Worm (Caenorhabditis elegans) whole organism, early embryonic: Measurements from ENCODE around the gene D1046.2.
A peak's percentile ranks its signal among the peaks of the same experiment; 100 is the strongest.

Experiments used
- B0310.2 ChIP-seq: sonication (generic microtip); optimal IDR thresholded peaks from 2 replicates; lab custom pipeline; 2016; ENCODE audit warnings: mild to moderate bottlenecking, missing genetic modification characterization, missing compliant biosample characterization
- F13C5.2 ChIP-seq: sonication (generic microtip); optimal IDR thresholded peaks from 2 replicates; lab custom pipeline; 2017; ENCODE audit warnings: mild to moderate bottlenecking, missing genetic modification characterization, inconsistent platforms, missing compliant biosample characterization
- aly-1 ChIP-seq: sonication (generic microtip); optimal IDR thresholded peaks from 2 replicates; lab custom pipeline; 2016; ENCODE audit warnings: missing genetic modification characterization, missing compliant biosample characterization
- ama-1 ChIP-seq: fragments of 150-350 bp; optimal IDR thresholded peaks from 2 replicates; lab custom pipeline; 2014
- ceh-13 ChIP-seq: fragments of 200-800 bp; sonication (Bioruptor generic); optimal IDR thresholded peaks from 2 replicates; lab custom pipeline; 2018; ENCODE audit warnings: mild to moderate bottlenecking, missing genetic modification characterization, missing compliant biosample characterization
- ceh-36 ChIP-seq: sonication (generic microtip); optimal IDR thresholded peaks from 2 replicates; lab custom pipeline; 2016; ENCODE audit warnings: missing genetic modification characterization, inconsistent platforms, missing compliant biosample characterization
- ets-7 ChIP-seq: sonication (generic microtip); optimal IDR thresholded peaks from 2 replicates; lab custom pipeline; 2016; ENCODE audit warnings: missing genotype, missing genetic modification characterization, missing compliant biosample characterization
- flt-1 ChIP-seq: fragments of 200-800 bp; sonication (Bioruptor generic); IDR thresholded peaks from 2 replicates; pipeline ENCODE4 v1.3.6; 2022; ENCODE audit warnings: missing genetic modification characterization, missing compliant biosample characterization
- hmbx-1 ChIP-seq: sonication (generic microtip); optimal IDR thresholded peaks from 2 replicates; lab custom pipeline; 2016; ENCODE audit warnings: mild to moderate bottlenecking, missing genetic modification characterization, missing compliant biosample characterization
- hmg-4 ChIP-seq: fragments of 200-800 bp; sonication (Bioruptor generic); optimal IDR thresholded peaks from 2 replicates; lab custom pipeline; 2018; ENCODE audit warnings: mild to moderate bottlenecking, missing genetic modification characterization, missing compliant biosample characterization
- hnd-1 ChIP-seq: sonication (generic microtip); optimal IDR thresholded peaks from 2 replicates; lab custom pipeline; 2016; ENCODE audit warnings: missing genetic modification characterization, missing compliant biosample characterization
- pes-1 ChIP-seq: fragments of 200-800 bp; sonication (Bioruptor generic); IDR thresholded peaks from 2 replicates; pipeline ENCODE4 v1.3.6; 2022; ENCODE audit warnings: missing genetic modification reagents, missing genetic modification characterization, missing compliant biosample characterization
- scrt-1 ChIP-seq: fragments of 200-800 bp; sonication (Bioruptor generic); IDR thresholded peaks from 2 replicates; pipeline ENCODE4 v1.3.6; 2022; ENCODE audit warnings: missing genetic modification characterization, missing compliant biosample characterization
- sea-1 ChIP-seq: fragments of 200-800 bp; sonication (Bioruptor generic); conservative IDR thresholded peaks from 2 replicates; pipeline ENCODE4 v1.3.6; 2022; ENCODE audit warnings: missing genetic modification characterization, missing compliant biosample characterization
- tbx-11 ChIP-seq: fragments of 200-800 bp; sonication (Bioruptor generic); IDR thresholded peaks from 2 replicates; pipeline ENCODE4 v1.3.6; 2022; ENCODE audit warnings: missing genetic modification characterization, missing compliant biosample characterization
- tbx-37 ChIP-seq: fragments of 200-800 bp; sonication (Bioruptor generic); conservative IDR thresholded peaks from 2 replicates; pipeline ENCODE4 v1.3.6; 2022; ENCODE audit warnings: missing genetic modification reagents, missing genetic modification characterization, missing compliant biosample characterization
- tra-4 ChIP-seq: sonication (generic microtip); optimal IDR thresholded peaks from 2 replicates; lab custom pipeline; 2017; ENCODE audit warnings: missing genetic modification characterization, missing compliant biosample characterization

D1046.2 gene

DNA sequence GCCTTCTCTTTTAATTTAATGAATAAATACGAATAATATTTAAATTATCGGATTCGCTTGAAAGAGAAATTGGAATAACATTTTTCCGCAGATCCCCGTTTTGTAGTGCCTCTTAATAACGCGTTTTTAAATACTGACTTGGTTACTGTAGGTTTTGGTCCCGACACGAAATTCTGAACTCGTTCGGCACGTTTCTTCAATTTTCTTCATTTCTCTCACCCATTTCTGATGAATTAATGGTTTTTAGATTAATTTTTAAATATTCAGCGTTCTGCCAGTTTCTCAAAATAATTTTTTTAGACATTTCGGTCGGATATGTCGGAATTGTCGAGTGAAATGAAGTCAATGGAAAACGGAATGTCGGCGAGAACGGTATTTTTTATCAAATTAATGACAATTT is 24.5 kb downstream of the D1046.2 start, which contains the start of gene C27B7.5:
Gene C27B7.5 (plus strand): TSS at position 301 of the 400 bp plus-strand sequence.
- TF ChIP-seq tbx-11 (no peak), hmg-4 (no peak), F13C5.2 (tag; lab: Kevin White, UChicago) (no peak), hmbx-1 (tag; lab: Kevin White, UChicago) (no peak), ets-7 (no peak), tra-4 (no peak), sea-1 (GFP tag; lab: Robert Waterston, UW) (no peak), pes-1 (GFP tag; lab: Robert Waterston, UW) (no peak), tbx-37 (GFP tag; lab: Robert Waterston, UW) (no peak), ceh-13 (GFP tag; lab: Kevin White, UChicago) (no peak), scrt-1 (GFP tag; lab: Robert Waterston, UW) (no peak), aly-1 (tag; lab: Kevin White, UChicago) (no peak), ceh-36 (tag; lab: Kevin White, UChicago) (no peak), hnd-1 (tag; lab: Kevin White, UChicago) (no peak), flt-1 (GFP tag; lab: Robert Waterston, UW) (no peak), ama-1 (lab: Kevin White, UChicago) (no peak)

DNA sequence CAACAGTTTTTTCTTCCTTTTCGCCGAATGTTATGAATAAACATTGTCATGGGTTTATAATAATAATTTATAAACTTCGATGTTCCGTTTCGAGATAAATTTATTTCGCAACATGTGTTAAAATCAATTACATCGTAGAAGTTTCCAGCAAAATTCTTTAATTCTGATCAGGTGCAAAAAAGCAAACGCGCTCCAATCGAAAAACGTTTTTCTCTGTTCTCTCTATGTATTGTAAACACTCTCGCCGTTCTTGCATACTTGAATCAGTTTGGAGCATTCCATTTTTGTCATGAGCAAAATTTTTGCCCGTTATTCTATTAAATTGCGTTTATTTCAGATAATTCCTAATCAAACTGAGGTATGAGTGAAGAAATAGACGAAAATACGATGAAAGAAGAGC is 32.1 kb downstream of the D1046.2 start, which contains the start of gene rad-54.L2:
Gene rad-54.L2 (plus strand): TSS at position 332 of the 400 bp plus-strand sequence.
- no peak for TF ChIP-seq hnd-1 (tag; lab: Kevin White, UChicago)
- peak; percentile 7 for TF ChIP-seq F13C5.2 (tag; lab: Kevin White, UChicago)

DNA sequence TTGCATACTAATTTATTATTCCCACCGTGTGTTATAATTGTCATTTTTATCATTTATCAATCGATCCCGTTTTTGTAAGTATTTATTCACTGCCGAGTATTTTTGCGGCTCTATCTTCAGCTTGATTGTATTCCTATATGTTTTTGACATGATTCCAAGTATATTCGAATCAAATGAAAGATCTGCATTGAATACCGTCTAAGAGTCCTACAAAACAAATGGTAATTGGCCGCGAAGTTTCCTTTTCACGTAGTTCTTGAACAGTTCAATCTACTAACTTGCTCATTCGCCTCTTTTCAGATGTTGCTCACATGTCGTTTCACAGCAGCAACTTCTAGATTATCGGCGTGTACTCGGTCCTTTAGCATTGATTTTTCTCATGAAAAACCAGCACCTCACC is 33.3 kb downstream of the D1046.2 start, which contains the start of gene C27B7.2:
Gene C27B7.2 (plus strand): TSS at position 301 of the 400 bp plus-strand sequence.
- TF ChIP-seq B0310.2 (tag; lab: Kevin White, UChicago) (no peak), ama-1 (lab: Kevin White, UChicago) (no peak), F13C5.2 (tag; lab: Kevin White, UChicago) (no peak), sea-1 (GFP tag; lab: Robert Waterston, UW) (no peak), ets-7 (no peak), ceh-36 (tag; lab: Kevin White, UChicago) (no peak), tra-4 (no peak), aly-1 (tag; lab: Kevin White, UChicago) (no peak), scrt-1 (GFP tag; lab: Robert Waterston, UW) (no peak), hmg-4 (no peak), ceh-13 (GFP tag; lab: Kevin White, UChicago) (no peak), hmbx-1 (tag; lab: Kevin White, UChicago) (no peak), tbx-37 (GFP tag; lab: Robert Waterston, UW) (no peak), hnd-1 (tag; lab: Kevin White, UChicago) (no peak), pes-1 (GFP tag; lab: Robert Waterston, UW) (no peak), tbx-11 (no peak)

DNA sequence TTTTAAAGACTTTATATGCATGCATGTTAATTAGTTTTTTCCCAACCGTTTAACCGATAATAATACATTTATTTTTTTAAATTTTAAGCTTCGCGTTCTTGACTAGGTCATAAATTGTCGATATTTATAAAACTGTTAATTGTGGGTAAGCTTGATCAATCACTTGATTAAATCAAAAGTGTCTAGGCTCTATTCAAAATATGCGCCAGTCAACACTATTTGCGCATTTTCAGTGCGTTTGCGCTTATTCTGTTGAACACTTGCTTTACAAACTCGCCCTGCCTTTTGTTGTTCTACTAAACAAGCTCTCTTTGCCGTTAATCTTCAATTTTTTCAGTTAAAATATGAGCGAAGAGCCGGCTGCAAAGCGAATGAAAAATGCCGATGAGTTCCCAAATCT is 34.7 kb downstream of the D1046.2 start, which contains the start of gene spr-2:
Gene spr-2 (plus strand): TSS at position 332 of the 400 bp plus-strand sequence.
- no peak for TF ChIP-seq pes-1 (GFP tag; lab: Robert Waterston, UW)
- TF ChIP-seq flt-1 (GFP tag; lab: Robert Waterston, UW), result no peak
- TF ChIP-seq F13C5.2 (tag; lab: Kevin White, UChicago), result no peak
- TF ChIP-seq ets-7, result no peak
- no peak for TF ChIP-seq aly-1 (tag; lab: Kevin White, UChicago)
- no peak for TF ChIP-seq ceh-36 (tag; lab: Kevin White, UChicago)
- TF ChIP-seq tra-4, result no peak
- no peak for TF ChIP-seq sea-1 (GFP tag; lab: Robert Waterston, UW)
- no peak for TF ChIP-seq scrt-1 (GFP tag; lab: Robert Waterston, UW)
- TF ChIP-seq B0310.2 (tag; lab: Kevin White, UChicago), result no peak
- no peak for TF ChIP-seq tbx-37 (GFP tag; lab: Robert Waterston, UW)
- TF ChIP-seq hnd-1 (tag; lab: Kevin White, UChicago), result no peak
- TF ChIP-seq ceh-13 (GFP tag; lab: Kevin White, UChicago), result no peak

DNA sequence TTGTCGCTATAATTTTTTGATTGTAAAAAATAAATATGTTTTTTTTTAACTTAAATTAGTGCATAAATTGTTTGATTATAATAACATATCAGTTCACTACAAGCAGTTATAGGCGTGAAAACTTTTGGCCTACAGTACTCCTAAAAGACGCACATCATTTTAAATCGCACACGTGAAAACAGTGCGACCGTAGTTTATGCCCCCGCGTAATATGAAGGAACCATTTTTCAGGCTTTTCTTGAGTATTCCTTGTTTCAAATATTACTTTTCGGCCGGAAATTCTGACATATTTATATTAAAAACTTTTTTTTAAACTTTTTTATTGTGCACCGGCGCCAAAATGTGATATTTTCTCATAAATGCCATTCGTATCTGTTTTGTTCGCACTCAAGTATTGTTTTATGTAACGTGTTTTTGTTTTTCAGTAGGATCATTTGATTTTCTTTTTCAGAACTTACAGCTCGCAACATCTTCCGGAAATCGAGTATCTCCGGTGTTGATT is 37.3 kb downstream of the D1046.2 start, which contains the start of gene oma-1:
Gene oma-1 (plus strand): TSS at position 452 of the 502 bp plus-strand sequence.
- TF ChIP-seq pes-1 (GFP tag; lab: Robert Waterston, UW) (no peak), flt-1 (GFP tag; lab: Robert Waterston, UW) (no peak), hmbx-1 (tag; lab: Kevin White, UChicago) (no peak), ceh-36 (tag; lab: Kevin White, UChicago) (no peak), ceh-13 (GFP tag; lab: Kevin White, UChicago) (no peak)

DNA sequence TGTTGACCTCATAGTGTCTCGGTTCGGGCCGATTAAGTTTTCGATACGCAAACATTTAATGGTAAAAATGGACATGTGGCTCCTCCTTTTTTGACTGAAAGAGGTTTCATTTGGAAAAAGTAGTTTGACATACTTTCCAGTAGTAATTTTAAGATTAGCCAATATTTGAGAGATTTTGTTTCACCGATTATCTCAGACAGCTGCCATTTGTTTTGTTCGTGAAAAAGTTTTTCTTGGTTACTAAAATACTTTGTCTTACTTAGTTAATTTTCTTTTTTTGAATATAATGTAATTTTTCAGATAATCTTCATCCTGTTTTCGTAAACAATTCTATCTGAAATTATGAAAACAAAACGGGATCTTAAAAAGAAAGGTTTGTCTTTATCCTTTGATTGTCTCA is 39.6 kb downstream of the D1046.2 start, which contains the start of gene C09G9.5:
Gene C09G9.5 (plus strand): TSS at position 301 of the 400 bp plus-strand sequence.
- no peak for TF ChIP-seq ets-7
- no peak for TF ChIP-seq hmbx-1 (tag; lab: Kevin White, UChicago)
- no peak for TF ChIP-seq B0310.2 (tag; lab: Kevin White, UChicago)
- no peak for TF ChIP-seq pes-1 (GFP tag; lab: Robert Waterston, UW)
- TF ChIP-seq sea-1 (GFP tag; lab: Robert Waterston, UW), result no peak
- TF ChIP-seq aly-1 (tag; lab: Kevin White, UChicago), result no peak
- no peak for TF ChIP-seq tbx-37 (GFP tag; lab: Robert Waterston, UW)
- no peak for TF ChIP-seq ceh-36 (tag; lab: Kevin White, UChicago)
- TF ChIP-seq hmg-4, result no peak
- no peak for TF ChIP-seq hnd-1 (tag; lab: Kevin White, UChicago)
- TF ChIP-seq scrt-1 (GFP tag; lab: Robert Waterston, UW), result no peak
- TF ChIP-seq ama-1 (lab: Kevin White, UChicago), result no peak
- TF ChIP-seq F13C5.2 (tag; lab: Kevin White, UChicago), result no peak

DNA sequence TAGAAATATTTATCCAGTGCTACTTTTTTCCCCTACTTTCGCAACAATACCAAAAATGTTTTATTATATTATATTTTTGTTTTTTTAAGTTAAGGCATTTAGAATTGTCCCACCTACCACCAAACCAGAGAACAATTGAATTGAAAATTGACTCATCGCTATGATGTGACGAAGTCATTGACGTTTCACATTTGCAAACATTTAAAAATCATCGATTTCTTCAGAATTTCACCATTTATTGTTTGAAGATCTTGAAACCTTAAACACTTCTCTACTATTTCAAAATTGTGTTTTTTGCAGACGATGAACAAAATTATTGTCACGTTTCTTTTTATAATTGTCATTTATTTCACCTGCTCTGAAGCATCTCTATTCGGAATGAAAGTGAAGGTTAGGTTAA is 44.7 kb downstream of the D1046.2 start, which contains the start of gene C09G9.8:
Gene C09G9.8 (plus strand): TSS at position 301 of the 400 bp plus-strand sequence.
- no peak for TF ChIP-seq F13C5.2 (tag; lab: Kevin White, UChicago)
